Worm (Caenorhabditis elegans) whole organism, dauer: ENCODE results near the gene F08G12.11.

Experiments used
- unc-62 ChIP-seq: sonication (generic microtip); optimal IDR thresholded peaks from 2 replicates; lab custom pipeline; 2017; ENCODE audit warnings: missing biosample characterization, missing genetic modification reagents, missing genetic modification characterization

F08G12.11 gene

ce11 chrX:11315392-11315791, at the start of gene F08G12.11:
Gene F08G12.11 (minus strand): TSS chrX:11315572.
- TF ChIP-seq unc-62 = no peak

- no peak for TF ChIP-seq unc-62
Observed at ce11 chrX:11364914-11365313, 49.5 kb upstream of the F08G12.11 start.

- TF ChIP-seq unc-62 = no peak
Observed at ce11 chrX:11357516-11357915, 42.1 kb upstream of the F08G12.11 start, which contains the start of gene pgp-4. Gene pgp-4 (plus strand): TSS chrX:11357816.

ce11 chrX:11355856-11356255, 40.5 kb upstream of the F08G12.11 start:
- TF ChIP-seq unc-62 = no peak

- TF ChIP-seq unc-62 = no peak
Observed at ce11 chrX:11351856-11352255, 36.5 kb upstream of the F08G12.11 start, which contains the start of gene pgp-3. Gene pgp-3 (plus strand): TSS chrX:11352156.

- TF ChIP-seq unc-62 = no peak
Observed at ce11 chrX:11351288-11351687, 35.9 kb upstream of the F08G12.11 start.

ce11 chrX:11346155-11346554, 30.8 kb upstream of the F08G12.11 start, which contains the start of gene oct-2:
Gene oct-2 (plus strand): TSS chrX:11346455.
- no peak for TF ChIP-seq unc-62

ce11 chrX:11345471-11345870, 30.1 kb upstream of the F08G12.11 start:
- TF ChIP-seq unc-62 = no peak

ce11 chrX:11344899-11345298, 29.5 kb upstream of the F08G12.11 start:
- no peak for TF ChIP-seq unc-62

ce11 chrX:11340478-11340877, 25.1 kb upstream of the F08G12.11 start:
- TF ChIP-seq unc-62 = no peak

ce11 chrX:11339375-11339924, 24.1 kb upstream of the F08G12.11 start, which contains the start of gene aco-1:
Gene aco-1 (plus strand): TSS chrX:11339874.
- TF ChIP-seq unc-62 = no peak

ce11 chrX:11337783-11338182, 22.4 kb upstream of the F08G12.11 start, which contains the start of gene gcy-9:
Gene gcy-9 (minus strand): TSS chrX:11337883.
- TF ChIP-seq unc-62 = no peak

- no peak for TF ChIP-seq unc-62
Observed at ce11 chrX:11337095-11337494, 21.7 kb upstream of the F08G12.11 start.

ce11 chrX:11329424-11329823, 14.1 kb upstream of the F08G12.11 start, which contains the start of gene npr-9:
Gene npr-9 (plus strand): TSS chrX:11329724.
- no peak for TF ChIP-seq unc-62

ce11 chrX:11328710-11329109, 13.3 kb upstream of the F08G12.11 start:
- TF ChIP-seq unc-62 = no peak

- no peak for TF ChIP-seq unc-62
Observed at ce11 chrX:11326827-11327226, 11.5 kb upstream of the F08G12.11 start, which contains the start of gene ZK455.5. Gene ZK455.5 (minus strand): TSS chrX:11326927.

ce11 chrX:11324240-11324639, 8.9 kb upstream of the F08G12.11 start, which contains the start of gene asm-2:
Gene asm-2 (minus strand): TSS chrX:11324251.
- TF ChIP-seq unc-62 = no peak

ce11 chrX:11323225-11323624, 7.9 kb upstream of the F08G12.11 start:
- TF ChIP-seq unc-62 = no peak

ce11 chrX:11317939-11318338, 2.6 kb upstream of the F08G12.11 start, which contains the start of gene hizr-1:
Gene hizr-1 (plus strand): TSS chrX:11318278.
- TF ChIP-seq unc-62 = no peak
